Fruit fly (Drosophila melanogaster) whole organism, embryonic: ENCODE measurements around the gene CG42758.

ENCODE experiments used
- Atf6 ChIP-seq: fragments of 200-800 bp; sonication (Bioruptor generic); IDR thresholded peaks from 2 replicates; pipeline ENCODE4 v1.3.6; 2022; ENCODE audit warnings: missing biosample characterization, missing genetic modification characterization
- CG11504 ChIP-seq: fragments of 200-800 bp; sonication (Bioruptor generic); optimal IDR thresholded peaks from 3 replicates; lab custom pipeline; 2019; ENCODE audit warnings: missing biosample characterization, mild to moderate bottlenecking, missing genetic modification characterization, moderate library complexity
- CG12391 ChIP-seq: fragments of 200-800 bp; sonication (Bioruptor generic); optimal IDR thresholded peaks from 3 replicates; lab custom pipeline; 2018; ENCODE audit warnings: missing biosample characterization, mild to moderate bottlenecking, missing genetic modification characterization, moderate library complexity
- CG17359 ChIP-seq: fragments of 200-800 bp; sonication (Bioruptor generic); optimal IDR thresholded peaks from 3 replicates; lab custom pipeline; 2018; ENCODE audit warnings: missing biosample characterization, mild to moderate bottlenecking, missing genetic modification characterization, moderate library complexity
- CG17361 ChIP-seq: fragments of 200-800 bp; sonication (Bioruptor generic); IDR thresholded peaks from 3 replicates; pipeline ENCODE4 v1.3.6; 2022; ENCODE audit warnings: missing biosample characterization, missing genetic modification characterization
- CG2678 ChIP-seq: fragments of 200-800 bp; sonication (Bioruptor generic); optimal IDR thresholded peaks from 3 replicates; lab custom pipeline; 2019; ENCODE audit warnings: missing biosample characterization, mild to moderate bottlenecking, missing genetic modification characterization, moderate library complexity
- CG2875 ChIP-seq: fragments of 200-800 bp; sonication (Bioruptor generic); optimal IDR thresholded peaks from 2 replicates; lab custom pipeline; 2017; ENCODE audit warnings: missing biosample characterization, mild to moderate bottlenecking, missing genetic modification characterization, missing genetic modification reagents
- CG30431 ChIP-seq: fragments of 200-800 bp; sonication (Bioruptor generic); optimal IDR thresholded peaks from 2 replicates; lab custom pipeline; 2017; ENCODE audit warnings: missing biosample characterization, missing genetic modification characterization
- CG3838 ChIP-seq: fragments of 200-800 bp; sonication (Bioruptor generic); optimal IDR thresholded peaks from 3 replicates; lab custom pipeline; 2016; ENCODE audit warnings: missing biosample characterization, missing genetic modification characterization
- CG4282 ChIP-seq: fragments of 200-800 bp; sonication (Bioruptor generic); optimal IDR thresholded peaks from 2 replicates; lab custom pipeline; 2016; ENCODE audit warnings: missing biosample characterization, missing genetic modification characterization
- CG5953 ChIP-seq: fragments of 200-800 bp; sonication (Bioruptor generic); IDR thresholded peaks from 2 replicates; pipeline ENCODE4 v1.3.6; 2022; ENCODE audit warnings: missing biosample characterization, missing genetic modification characterization
- CG8765 ChIP-seq: fragments of 200-800 bp; sonication (Bioruptor generic); IDR thresholded peaks from 2 replicates; pipeline ENCODE4 v1.3.6; 2022; ENCODE audit warnings: missing biosample characterization, missing genetic modification characterization
- CG9727 ChIP-seq: fragments of 200-800 bp; sonication (Bioruptor generic); optimal IDR thresholded peaks from 3 replicates; lab custom pipeline; 2017; ENCODE audit warnings: missing biosample characterization, mild to moderate bottlenecking, missing genetic modification characterization
- CG9797 ChIP-seq: fragments of 200-800 bp; sonication (Bioruptor generic); optimal IDR thresholded peaks from 3 replicates; lab custom pipeline; 2018; ENCODE audit warnings: missing biosample characterization, mild to moderate bottlenecking, missing genetic modification characterization
- CG9817 ChIP-seq: fragments of 200-800 bp; sonication (Bioruptor generic); optimal IDR thresholded peaks from 2 replicates; lab custom pipeline; 2018; ENCODE audit warnings: missing biosample characterization, mild to moderate bottlenecking, missing genetic modification characterization, moderate library complexity
- CG9932 ChIP-seq: fragments of 200-800 bp; sonication (Bioruptor generic); IDR thresholded peaks from 2 replicates; pipeline ENCODE4 v1.3.6; 2022; ENCODE audit warnings: missing biosample characterization, missing genetic modification characterization
- Fer3 ChIP-seq: fragments of 200-800 bp; sonication (Bioruptor generic); optimal IDR thresholded peaks from 2 replicates; lab custom pipeline; 2018; ENCODE audit warnings: missing biosample characterization, mild to moderate bottlenecking, missing genetic modification characterization, moderate library complexity
- HHEX ChIP-seq: fragments of 200-800 bp; sonication (Bioruptor generic); optimal IDR thresholded peaks from 3 replicates; lab custom pipeline; 2017; ENCODE audit warnings: missing biosample characterization, mild to moderate bottlenecking, missing genetic modification characterization, missing genetic modification reagents
- Hand ChIP-seq: fragments of 200-800 bp; sonication (Bioruptor generic); optimal IDR thresholded peaks from 2 replicates; lab custom pipeline; 2017; ENCODE audit warnings: mild to moderate bottlenecking, missing biosample characterization, missing genetic modification reagents, missing genetic modification characterization
- Med ChIP-seq: fragments of 200-800 bp; sonication (Bioruptor generic); peaks from one replicate; lab custom pipeline; 2016; ENCODE audit warnings: missing biosample characterization, missing genetic modification characterization, mild to moderate bottlenecking, inconsistent platforms, moderate library complexity
- NC2β ChIP-seq: fragments of 200-800 bp; sonication (Bioruptor generic); optimal IDR thresholded peaks from 2 replicates; lab custom pipeline; 2016; ENCODE audit warnings: missing biosample characterization, missing genetic modification characterization
- Nf-YA ChIP-seq: fragments of 200-800 bp; sonication (Bioruptor generic); IDR thresholded peaks from 2 replicates; pipeline ENCODE4 v1.3.6; 2022; ENCODE audit warnings: missing biosample characterization, missing genetic modification characterization
- Poxn ChIP-seq: fragments of 200-800 bp; sonication (Bioruptor generic); IDR thresholded peaks from 2 replicates; pipeline ENCODE4 v1.3.6; 2022; ENCODE audit warnings: missing biosample characterization, missing genetic modification characterization
- Ravus ChIP-seq: fragments of 200-800 bp; sonication (Bioruptor generic); IDR thresholded peaks from 2 replicates; pipeline ENCODE4 v1.3.6; 2022; ENCODE audit warnings: missing biosample characterization, missing genetic modification characterization
- Sin3A ChIP-seq: fragments of >200 bp; optimal IDR thresholded peaks from 2 replicates; lab custom pipeline; 2018
- TFAM ChIP-seq: fragments of 200-800 bp; sonication (Bioruptor generic); optimal IDR thresholded peaks from 2 replicates; lab custom pipeline; 2017; ENCODE audit warnings: missing biosample characterization, missing genetic modification characterization, inconsistent platforms
- Trl ChIP-seq, 3 experiments: fragments of >200 bp in 2 of 3; fragments of 200-800 bp in 1 of 3; sonication (Bioruptor generic) in 1 of 3; optimal IDR thresholded peaks; 2 replicates in 1 of 3; 3 replicates in 2 of 3; lab custom pipeline; 2016 to 2017; ENCODE audit warnings: missing biosample characterization in 1 of 3, missing genetic modification characterization in 1 of 3
- Vsx1 ChIP-seq: fragments of 200-800 bp; sonication (Bioruptor generic); optimal IDR thresholded peaks from 2 replicates; lab custom pipeline; 2017; ENCODE audit warnings: missing biosample characterization, mild to moderate bottlenecking, missing genetic modification characterization, missing genetic modification reagents
- bbx ChIP-seq: fragments of 200-800 bp; sonication (Bioruptor generic); IDR thresholded peaks from 2 replicates; pipeline ENCODE4 v1.3.6; 2022; ENCODE audit warnings: missing biosample characterization, missing genetic modification characterization; ENCODE audit not compliant: partially characterized antibody
- crc ChIP-seq: fragments of 200-800 bp; sonication (Bioruptor generic); optimal IDR thresholded peaks from 2 replicates; lab custom pipeline; 2016; ENCODE audit warnings: missing biosample characterization, missing genetic modification characterization
- dmrt99B ChIP-seq: fragments of 200-800 bp; sonication (Bioruptor generic); optimal IDR thresholded peaks from 2 replicates; lab custom pipeline; 2018; ENCODE audit warnings: missing biosample characterization, mild to moderate bottlenecking, missing genetic modification characterization, moderate library complexity
- eyg ChIP-seq: fragments of 200-800 bp; sonication (Bioruptor generic); optimal IDR thresholded peaks from 3 replicates; lab custom pipeline; 2016; ENCODE audit warnings: missing biosample characterization, missing genetic modification characterization
- gcm2 ChIP-seq: fragments of 200-800 bp; sonication (Bioruptor generic); optimal IDR thresholded peaks from 2 replicates; lab custom pipeline; 2016; ENCODE audit warnings: missing biosample characterization, missing genetic modification characterization
- gem ChIP-seq: fragments of 200-800 bp; sonication (Bioruptor generic); optimal IDR thresholded peaks from 2 replicates; lab custom pipeline; 2019; ENCODE audit warnings: missing biosample characterization, mild to moderate bottlenecking, missing genetic modification characterization, moderate library complexity
- jumu ChIP-seq: fragments of 200-800 bp; sonication (Bioruptor generic); optimal IDR thresholded peaks from 3 replicates; lab custom pipeline; 2016; ENCODE audit warnings: missing biosample characterization, missing genetic modification characterization
- lbe ChIP-seq: fragments of 200-800 bp; sonication (Bioruptor generic); optimal IDR thresholded peaks from 2 replicates; lab custom pipeline; 2016; ENCODE audit warnings: missing biosample characterization, mild to moderate bottlenecking, missing genetic modification characterization
- lilli ChIP-seq: fragments of 200-800 bp; sonication (Bioruptor generic); optimal IDR thresholded peaks from 3 replicates; lab custom pipeline; 2016; ENCODE audit warnings: missing biosample characterization, missing genetic modification characterization
- lola ChIP-seq, 3 experiments: fragments of >200 bp in 2 of 3; fragments of 200-800 bp in 1 of 3; sonication (Bioruptor generic) in 1 of 3; optimal IDR thresholded peaks; 2 replicates each; lab custom pipeline; 2017 to 2019; ENCODE audit warnings: missing biosample characterization in 3 of 3, missing genetic modification characterization in 3 of 3, mild to moderate bottlenecking in 1 of 3, moderate library complexity in 1 of 3
- maf-S ChIP-seq: fragments of 200-800 bp; sonication (Bioruptor generic); optimal IDR thresholded peaks from 2 replicates; lab custom pipeline; 2016; ENCODE audit warnings: missing biosample characterization, missing genetic modification characterization
- pan ChIP-seq, 4 experiments: fragments of >200 bp in 3 of 4; fragments of 200-800 bp in 1 of 4; sonication (Bioruptor generic) in 1 of 4; optimal IDR thresholded peaks in 3 of 4; IDR thresholded peaks in 1 of 4; 2 replicates each; pipeline versions ENCODE4 v1.3.6 to Lab custom; 2017 to 2022; ENCODE audit warnings: missing biosample characterization in 2 of 4, missing genetic modification characterization in 2 of 4, mixed read lengths in 1 of 4
- peb ChIP-seq: fragments of 200-800 bp; sonication (Bioruptor generic); IDR thresholded peaks from 2 replicates; pipeline ENCODE4 v1.3.6; 2022; ENCODE audit warnings: missing biosample characterization, missing genetic modification characterization
- phol ChIP-seq: fragments of 200-800 bp; sonication (Bioruptor generic); optimal IDR thresholded peaks from 3 replicates; lab custom pipeline; 2018; ENCODE audit warnings: missing biosample characterization, mild to moderate bottlenecking, missing genetic modification characterization, moderate library complexity
- rib ChIP-seq: fragments of 200-800 bp; sonication (Bioruptor generic); IDR thresholded peaks from 2 replicates; pipeline ENCODE4 v1.3.6; 2022; ENCODE audit warnings: missing biosample characterization, missing genetic modification characterization
- ro ChIP-seq: fragments of 200-800 bp; sonication (Bioruptor generic); IDR thresholded peaks from 2 replicates; pipeline ENCODE4 v1.3.6; 2022; ENCODE audit warnings: missing biosample characterization, missing genetic modification characterization
- salm ChIP-seq: fragments of 200-800 bp; sonication (Bioruptor generic); optimal IDR thresholded peaks from 2 replicates; lab custom pipeline; 2018; ENCODE audit warnings: missing biosample characterization, mild to moderate bottlenecking, missing genetic modification characterization
- sim ChIP-seq: fragments of 200-800 bp; sonication (Bioruptor generic); IDR thresholded peaks from 2 replicates; pipeline ENCODE4 v1.3.6; 2022; ENCODE audit warnings: missing biosample characterization, missing genetic modification characterization
- zen2 ChIP-seq: fragments of 200-800 bp; sonication (Bioruptor generic); IDR thresholded peaks from 3 replicates; pipeline ENCODE4 v1.3.6; 2022; ENCODE audit warnings: missing biosample characterization, missing genetic modification characterization; ENCODE audit not compliant: partially characterized antibody
- zf30C ChIP-seq: fragments of 200-800 bp; sonication (Bioruptor generic); optimal IDR thresholded peaks from 3 replicates; lab custom pipeline; 2018; ENCODE audit warnings: missing biosample characterization, mild to moderate bottlenecking, missing genetic modification characterization

CG42758 gene

DNA sequence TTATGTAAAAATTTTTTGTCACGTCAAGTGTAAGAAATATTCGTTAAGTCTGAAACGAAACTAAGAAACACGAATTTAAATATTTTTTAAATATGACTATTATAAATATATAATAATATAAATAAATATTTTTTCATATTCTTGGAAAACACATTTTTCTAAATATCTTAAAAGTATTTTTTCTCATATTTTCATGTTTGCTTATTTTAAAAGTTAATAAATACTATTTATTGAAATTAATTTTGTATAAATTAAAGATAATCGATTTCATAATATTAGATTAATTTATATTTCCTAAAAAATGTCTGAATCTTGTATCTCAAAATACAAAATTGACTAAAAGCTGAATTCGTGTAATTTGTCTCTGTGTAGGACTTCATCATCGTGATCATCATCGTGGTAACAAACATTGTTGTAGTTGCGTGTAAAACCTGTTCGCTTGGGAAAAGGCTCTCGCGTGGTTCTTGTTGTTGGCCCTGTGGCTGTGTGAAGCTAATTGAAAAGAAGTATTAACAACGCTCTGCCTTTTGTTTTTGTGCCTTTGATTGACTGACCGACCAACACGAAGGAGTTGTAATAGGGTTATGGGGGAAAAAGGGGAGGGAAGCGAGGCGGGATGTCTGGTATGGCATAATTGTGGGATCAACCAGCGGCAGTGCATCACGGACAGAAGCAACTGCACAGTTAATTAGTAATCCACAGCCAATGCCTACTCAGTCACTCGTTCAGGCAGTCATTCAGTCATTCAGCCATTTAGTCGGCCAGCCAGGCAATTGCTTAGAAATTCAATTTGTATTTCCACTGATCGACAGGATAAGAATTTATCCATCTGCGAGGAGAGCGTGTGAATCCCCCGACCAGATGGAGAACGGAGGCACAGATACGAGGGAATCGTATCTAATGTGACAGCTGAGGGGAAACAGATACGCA, 44.4 kb downstream of the CG42758 start:
- no peak for TF ChIP-seq maf-S (GFP tag; lab: Kevin White, UChicago)
- no peak for TF ChIP-seq Poxn (GFP tag; lab: Robert Waterston, UW)
- no peak for TF ChIP-seq CG3838 (GFP tag; lab: Kevin White, UChicago)
- TF ChIP-seq sim = no peak
- peak; percentile 43 for TF ChIP-seq Med (GFP tag; lab: Kevin White, UChicago)
- TF ChIP-seq CG2875 = no peak
- TF ChIP-seq zen2 (GFP tag; lab: Robert Waterston, UW) = no peak
- TF ChIP-seq ro (GFP tag; lab: Robert Waterston, UW) = no peak
- TF ChIP-seq lbe (GFP tag; lab: Kevin White, UChicago) = no peak
- peak; percentile 65 for TF ChIP-seq gem
- TF ChIP-seq pan (optimal IDR thresholded peaks at IDR 0.05; lab: Kevin White, UChicago) = no peak
- TF ChIP-seq pan (GFP tag; optimal IDR thresholded peaks at IDR 0.05 in 1 of 2, IDR thresholded peaks at IDR 0.05 in 1 of 2) = no peak
- no peak for TF ChIP-seq dmrt99B (tag; lab: Kevin White, UChicago)
- TF ChIP-seq CG8765 = no peak
- peak; percentile 73 for TF ChIP-seq zf30C (GFP tag; lab: Kevin White, UChicago)
- no peak for TF ChIP-seq rib (GFP tag; lab: Robert Waterston, UW)
- TF ChIP-seq CG5953 (GFP tag; lab: Robert Waterston, UW) = no peak
- no peak for TF ChIP-seq Fer3 (tag; lab: Kevin White, UChicago)
- TF ChIP-seq CG12391 (tag; lab: Kevin White, UChicago) = peak; percentile 38
- TF ChIP-seq Nf-YA (GFP tag; lab: Robert Waterston, UW) = no peak
- TF ChIP-seq Hand (GFP tag; lab: Kevin White, UChicago) = no peak
- no peak for TF ChIP-seq Ravus
- peak; percentile 1 for TF ChIP-seq Vsx1 (GFP tag; lab: Kevin White, UChicago)
- TF ChIP-seq crc (GFP tag; lab: Kevin White, UChicago) = no peak
- TF ChIP-seq NC2β (GFP tag; lab: Kevin White, UChicago) = no peak
- TF ChIP-seq phol (tag; lab: Kevin White, UChicago) = peak; percentile 13
- peak; percentile 84 for TF ChIP-seq CG17361 (GFP tag; lab: Robert Waterston, UW)
- TF ChIP-seq peb (GFP tag; lab: Robert Waterston, UW) = no peak
- no peak for TF ChIP-seq Sin3A (lab: Kevin White, UChicago)
- peak; percentile 30 for TF ChIP-seq CG9727 (GFP tag; lab: Kevin White, UChicago)
- no peak for TF ChIP-seq CG4282 (GFP tag; lab: Kevin White, UChicago)
- TF ChIP-seq CG30431 = no peak
- TF ChIP-seq CG9797 (GFP tag; lab: Kevin White, UChicago) = no peak
- no peak for TF ChIP-seq CG9817 (tag; lab: Kevin White, UChicago)
- TF ChIP-seq jumu (GFP tag; lab: Kevin White, UChicago) = no peak
- TF ChIP-seq bbx = no peak
- TF ChIP-seq HHEX (GFP tag; lab: Kevin White, UChicago) = no peak
- TF ChIP-seq Atf6 (GFP tag; lab: Robert Waterston, UW) = no peak
- no peak for TF ChIP-seq CG17359
- TF ChIP-seq CG2678 (tag; lab: Kevin White, UChicago) = peak; percentile 50
- no peak for TF ChIP-seq lilli (GFP tag; lab: Kevin White, UChicago)
- TF ChIP-seq TFAM (GFP tag; lab: Kevin White, UChicago) = no peak
- no peak for TF ChIP-seq salm (tag; lab: Kevin White, UChicago)
- TF ChIP-seq eyg = no peak
- peak in 1 of 3 experiments; percentile 80 for TF ChIP-seq lola (GFP tag; optimal IDR thresholded peaks at IDR 0.05; lab: Kevin White, UChicago)
- no peak for TF ChIP-seq gcm2 (GFP tag; lab: Kevin White, UChicago)
- TF ChIP-seq CG9932 (GFP tag; lab: Robert Waterston, UW) = no peak
- no peak for TF ChIP-seq Trl (optimal IDR thresholded peaks at IDR 0.05; lab: Kevin White, UChicago)
- no peak for TF ChIP-seq Trl (GFP tag; optimal IDR thresholded peaks at IDR 0.05; lab: Kevin White, UChicago)
- peak; percentile 38 for TF ChIP-seq CG11504
